Worm (Caenorhabditis elegans) whole organism, L3 larva: Measurements from ENCODE around the gene K05F6.12.

Source experiments
- R02D3.7 ChIP-seq: fragments of 150-350 bp; optimal IDR thresholded peaks from 2 replicates; lab custom pipeline; 2014; ENCODE audit warnings: missing biosample characterization, missing genetic modification characterization
- ZK546.5 ChIP-seq: sonication (generic microtip); optimal IDR thresholded peaks from 2 replicates; lab custom pipeline; 2017; ENCODE audit warnings: missing biosample characterization, missing genetic modification characterization
- ama-1 ChIP-seq: fragments of 150-350 bp; optimal IDR thresholded peaks from 2 replicates; lab custom pipeline; 2018
- ceh-16 ChIP-seq: sonication (generic microtip); optimal IDR thresholded peaks from 2 replicates; lab custom pipeline; 2017; ENCODE audit warnings: missing biosample characterization, missing genetic modification characterization
- ceh-28 ChIP-seq: fragments of 150-350 bp; optimal IDR thresholded peaks from 2 replicates; lab custom pipeline; 2014; ENCODE audit warnings: missing biosample characterization, missing genetic modification reagents, missing genetic modification characterization
- ceh-9 ChIP-seq: sonication (generic microtip); optimal IDR thresholded peaks from 2 replicates; lab custom pipeline; 2018; ENCODE audit warnings: missing biosample characterization, missing genetic modification characterization
- daf-12 ChIP-seq: fragments of 150-350 bp; optimal IDR thresholded peaks from 2 replicates; lab custom pipeline; 2014; ENCODE audit warnings: missing biosample characterization, missing genetic modification reagents, missing genetic modification characterization
- egl-27 ChIP-seq: sonication (generic microtip); optimal IDR thresholded peaks from 4 replicates; lab custom pipeline; 2017; ENCODE audit warnings: missing biosample characterization, missing genetic modification reagents, missing genetic modification characterization
- elt-3 ChIP-seq, 3 experiments: fragments of 150-350 bp in 1 of 3; sonication (generic microtip) in 2 of 3; optimal IDR thresholded peaks; 2 replicates in 2 of 3; 4 replicates in 1 of 3; lab custom pipeline; 2014 to 2017; ENCODE audit warnings: missing biosample characterization in 3 of 3, missing genetic modification characterization in 3 of 3
- eor-1 ChIP-seq, 2 experiments: fragments of 150-350 bp; optimal IDR thresholded peaks; 2 replicates each; lab custom pipeline; 2014 to 2018; ENCODE audit warnings: missing biosample characterization in 2 of 2, missing genetic modification characterization in 2 of 2
- fkh-10 ChIP-seq: sonication (generic microtip); optimal IDR thresholded peaks from 2 replicates; lab custom pipeline; 2017; ENCODE audit warnings: missing biosample characterization, missing genetic modification reagents, missing genetic modification characterization
- fkh-2 ChIP-seq: fragments of 150-350 bp; optimal IDR thresholded peaks from 2 replicates; lab custom pipeline; 2014; ENCODE audit warnings: missing biosample characterization, missing genetic modification reagents, missing genetic modification characterization
- hmg-11 ChIP-seq: sonication (generic microtip); optimal IDR thresholded peaks from 2 replicates; lab custom pipeline; 2016; ENCODE audit warnings: missing genetic modification characterization, missing compliant biosample characterization
- lin-15B ChIP-seq: fragments of 150-350 bp; optimal IDR thresholded peaks from 2 replicates; lab custom pipeline; 2014; ENCODE audit warnings: missing biosample characterization, missing genetic modification characterization
- mml-1 ChIP-seq: fragments of 150-350 bp; sonication (generic microtip); optimal IDR thresholded peaks from 3 replicates; lab custom pipeline; 2014; ENCODE audit warnings: missing biosample characterization, missing genetic modification characterization
- nhr-11 ChIP-seq: fragments of 150-350 bp; optimal IDR thresholded peaks from 2 replicates; lab custom pipeline; 2014; ENCODE audit warnings: missing biosample characterization, missing genetic modification characterization
- nhr-23 ChIP-seq: fragments of 150-350 bp; optimal IDR thresholded peaks from 2 replicates; lab custom pipeline; 2014; ENCODE audit warnings: missing biosample characterization, missing genetic modification reagents, missing genetic modification characterization
- nhr-237 ChIP-seq: fragments of 150-350 bp; optimal IDR thresholded peaks from 2 replicates; lab custom pipeline; 2014; ENCODE audit warnings: missing biosample characterization, missing genetic modification characterization
- nhr-76 ChIP-seq: fragments of 150-350 bp; sonication (generic microtip); optimal IDR thresholded peaks from 5 replicates; lab custom pipeline; 2014; ENCODE audit warnings: missing biosample characterization, missing genetic modification characterization
- snpc-4 ChIP-seq: fragments of 150-350 bp; optimal IDR thresholded peaks from 2 replicates; lab custom pipeline; 2014; ENCODE audit warnings: missing biosample characterization, missing genetic modification characterization
- tbx-2 ChIP-seq: sonication (generic microtip); optimal IDR thresholded peaks from 2 replicates; lab custom pipeline; 2016; ENCODE audit warnings: mild to moderate bottlenecking, missing genetic modification characterization, missing compliant biosample characterization
- ztf-11 ChIP-seq: fragments of 150-350 bp; optimal IDR thresholded peaks from 2 replicates; lab custom pipeline; 2014; ENCODE audit warnings: missing biosample characterization, missing genetic modification characterization
- ztf-4 ChIP-seq: fragments of 150-350 bp; optimal IDR thresholded peaks from 2 replicates; lab custom pipeline; 2014; ENCODE audit warnings: missing biosample characterization, missing genetic modification characterization

K05F6.12 gene

ce11 chrII:1586305-1586704, 40.6 kb downstream of the K05F6.12 start, which contains the start of gene T07H3.8:
T07H3.8 (plus strand) TSS chrII:1586605.
- no peak for TF ChIP-seq ztf-4 (tag; lab: Kevin White, UChicago)
- no peak for TF ChIP-seq ZK546.5
- no peak for TF ChIP-seq ama-1 (lab: Kevin White, UChicago)
- no peak for TF ChIP-seq egl-27 (tag; lab: Kevin White, UChicago)

ce11 chrII:1589845-1590244, 44.1 kb downstream of the K05F6.12 start, which contains the start of gene T07H3.7:
T07H3.7 (minus strand) TSS chrII:1589945.
- TF ChIP-seq nhr-11 (tag; lab: Kevin White, UChicago) (no peak), hmg-11 (tag; lab: Kevin White, UChicago) (no peak), mml-1 (tag; lab: Kevin White, UChicago) (no peak)

DNA sequence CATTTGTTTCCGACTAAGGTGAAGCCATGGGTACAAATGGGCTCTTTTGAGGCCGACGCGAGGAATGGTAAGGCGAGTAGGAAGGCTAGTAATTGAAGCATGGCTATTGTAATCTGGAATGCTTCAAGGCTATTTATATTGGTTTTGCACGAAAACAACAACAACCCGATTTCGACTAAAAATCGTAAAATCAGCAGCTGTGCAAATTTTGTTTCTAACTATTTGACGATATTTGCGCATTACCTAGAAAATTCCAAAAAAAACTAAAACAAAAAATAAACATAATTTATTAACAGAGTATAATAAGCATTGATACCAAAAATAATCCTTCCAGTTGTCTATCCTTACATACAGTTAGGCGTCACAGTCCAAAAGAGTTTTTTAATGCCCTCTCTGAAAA, 49.4 kb downstream of the K05F6.12 start, which contains the start of gene clec-20:
TSS of gene clec-20 (minus strand) at position 101 of the 400 bp plus-strand sequence.
- no peak for TF ChIP-seq eor-1 (tag; optimal IDR thresholded peaks at IDR 0.05; lab: Kevin White, UChicago)
- TF ChIP-seq elt-3 (tag; optimal IDR thresholded peaks at IDR 0.05; lab: Kevin White, UChicago): no peak
- no peak for TF ChIP-seq lin-15B
- no peak for TF ChIP-seq nhr-76 (tag; lab: Kevin White, UChicago)
- no peak for TF ChIP-seq nhr-23 (tag; lab: Kevin White, UChicago)
- no peak for TF ChIP-seq ceh-9 (tag; lab: Kevin White, UChicago)
- TF ChIP-seq fkh-2: no peak
- no peak for TF ChIP-seq ceh-28
- no peak for TF ChIP-seq ceh-16 (tag; lab: Kevin White, UChicago)
- TF ChIP-seq ZK546.5: no peak
- TF ChIP-seq hmg-11 (tag; lab: Kevin White, UChicago): no peak
- TF ChIP-seq snpc-4 (tag; lab: Kevin White, UChicago): no peak
- TF ChIP-seq daf-12: no peak
- no peak for TF ChIP-seq ztf-11 (tag; lab: Kevin White, UChicago)
- TF ChIP-seq nhr-237 (tag; lab: Kevin White, UChicago): no peak
- no peak for TF ChIP-seq fkh-10 (GFP tag; lab: Kevin White, UChicago)
- no peak for TF ChIP-seq R02D3.7 (tag; lab: Kevin White, UChicago)
- TF ChIP-seq tbx-2 (tag; lab: Kevin White, UChicago): no peak
